Fruit fly (Drosophila melanogaster) Kc167 (cell line): Measurements from ENCODE around the gene plh.

Source experiments
- Myc ChIP-seq: fragments of >200 bp; optimal IDR thresholded peaks from 2 replicates; lab custom pipeline; 2017; ENCODE audit warnings: missing external identifiers
- Sin3A ChIP-seq: fragments of >200 bp; optimal IDR thresholded peaks from 2 replicates; lab custom pipeline; 2018; ENCODE audit warnings: missing external identifiers
- h ChIP-seq: fragments of >200 bp; optimal IDR thresholded peaks from 3 replicates; lab custom pipeline; 2018; ENCODE audit warnings: missing external identifiers
- insv ChIP-seq: fragments of >200 bp; optimal IDR thresholded peaks from 3 replicates; lab custom pipeline; 2018; ENCODE audit warnings: missing external identifiers
- psq ChIP-seq: fragments of >200 bp; optimal IDR thresholded peaks from 2 replicates; lab custom pipeline; 2017; ENCODE audit warnings: missing external identifiers

dm6 chr3R:5013503-5013902, 2.7 kb upstream of the plh start:
- TF ChIP-seq Myc (lab: Kevin White, UChicago) (no peak), h (lab: Kevin White, UChicago) (no peak), psq (lab: Kevin White, UChicago) (no peak), insv (lab: Kevin White, UChicago) (no peak), Sin3A (lab: Kevin White, UChicago) (no peak)
